Fruit fly (Drosophila melanogaster) whole organism, embryonic: ENCODE results near the gene CG17349.

Experiments used
- Atf3 ChIP-seq: fragments of 200-800 bp; sonication (Bioruptor generic); optimal IDR thresholded peaks from 3 replicates; lab custom pipeline; 2016; ENCODE audit warnings: missing biosample characterization, missing genetic modification characterization
- CG10209 ChIP-seq: fragments of 200-800 bp; sonication (Bioruptor generic); optimal IDR thresholded peaks from 3 replicates; lab custom pipeline; 2017; ENCODE audit warnings: missing biosample characterization, mild to moderate bottlenecking, missing genetic modification characterization, missing genetic modification reagents
- CG10267 ChIP-seq: fragments of 200-800 bp; sonication (Bioruptor generic); optimal IDR thresholded peaks from 2 replicates; lab custom pipeline; 2018; ENCODE audit warnings: missing biosample characterization, mild to moderate bottlenecking, missing genetic modification characterization, moderate library complexity
- CG10321 ChIP-seq: fragments of 200-800 bp; sonication (Bioruptor generic); IDR thresholded peaks from 2 replicates; pipeline ENCODE4 v1.3.6; 2022; ENCODE audit warnings: missing biosample characterization, missing genetic modification characterization
- CG11560 ChIP-seq: fragments of 200-800 bp; sonication (Bioruptor generic); IDR thresholded peaks from 3 replicates; pipeline ENCODE4 v1.3.6; 2022; ENCODE audit warnings: missing biosample characterization, missing genetic modification characterization
- CG13424 ChIP-seq: fragments of 200-800 bp; sonication (Bioruptor generic); optimal IDR thresholded peaks from 2 replicates; lab custom pipeline; 2019; ENCODE audit warnings: missing biosample characterization, mild to moderate bottlenecking, missing genetic modification characterization, moderate library complexity
- CG15269 ChIP-seq: fragments of 200-800 bp; sonication (Bioruptor generic); optimal IDR thresholded peaks from 2 replicates; lab custom pipeline; 2018; ENCODE audit warnings: missing biosample characterization, mild to moderate bottlenecking, missing genetic modification characterization, moderate library complexity
- CG1602 ChIP-seq: fragments of 200-800 bp; sonication (Bioruptor generic); optimal IDR thresholded peaks from 3 replicates; lab custom pipeline; 2016; ENCODE audit warnings: missing biosample characterization, missing genetic modification characterization
- CG16779 ChIP-seq: fragments of 200-800 bp; sonication (Bioruptor generic); IDR thresholded peaks from 2 replicates; pipeline ENCODE4 v1.3.6; 2022; ENCODE audit warnings: missing biosample characterization, missing genetic modification characterization
- CG16815 ChIP-seq: fragments of 200-800 bp; sonication (Bioruptor generic); optimal IDR thresholded peaks from 3 replicates; lab custom pipeline; 2017; ENCODE audit warnings: missing biosample characterization, mild to moderate bottlenecking, missing genetic modification characterization
- CG17359 ChIP-seq: fragments of 200-800 bp; sonication (Bioruptor generic); optimal IDR thresholded peaks from 3 replicates; lab custom pipeline; 2018; ENCODE audit warnings: missing biosample characterization, mild to moderate bottlenecking, missing genetic modification characterization, moderate library complexity
- CG18619 ChIP-seq: fragments of 200-800 bp; sonication (Bioruptor generic); optimal IDR thresholded peaks from 3 replicates; lab custom pipeline; 2017; ENCODE audit warnings: missing biosample characterization, mild to moderate bottlenecking, missing genetic modification characterization
- CG34376 ChIP-seq: fragments of 200-800 bp; sonication (Bioruptor generic); optimal IDR thresholded peaks from 2 replicates; lab custom pipeline; 2018; ENCODE audit warnings: missing biosample characterization, mild to moderate bottlenecking, missing genetic modification characterization
- CG3995 ChIP-seq: fragments of 200-800 bp; sonication (Bioruptor generic); optimal IDR thresholded peaks from 3 replicates; lab custom pipeline; 2016; ENCODE audit warnings: missing biosample characterization, missing genetic modification characterization
- CG6689 ChIP-seq: fragments of 200-800 bp; sonication (Bioruptor generic); IDR thresholded peaks from 2 replicates; pipeline ENCODE4 v1.3.6; 2022; ENCODE audit warnings: missing biosample characterization, missing genetic modification characterization
- CG7786 ChIP-seq: fragments of 200-800 bp; sonication (Bioruptor generic); optimal IDR thresholded peaks from 2 replicates; lab custom pipeline; 2016; ENCODE audit warnings: missing biosample characterization, missing genetic modification characterization
- CG9817 ChIP-seq: fragments of 200-800 bp; sonication (Bioruptor generic); optimal IDR thresholded peaks from 2 replicates; lab custom pipeline; 2018; ENCODE audit warnings: missing biosample characterization, mild to moderate bottlenecking, missing genetic modification characterization, moderate library complexity
- CG9932 ChIP-seq: fragments of 200-800 bp; sonication (Bioruptor generic); IDR thresholded peaks from 2 replicates; pipeline ENCODE4 v1.3.6; 2022; ENCODE audit warnings: missing biosample characterization, missing genetic modification characterization
- Deaf1 ChIP-seq: fragments of 200-800 bp; optimal IDR thresholded peaks from 3 replicates; lab custom pipeline; 2019; ENCODE audit warnings: missing biosample characterization, mild to moderate bottlenecking, missing genetic modification characterization, moderate library complexity
- Dfd ChIP-seq, 2 experiments: fragments of >200 bp; optimal IDR thresholded peaks; 2 replicates each; lab custom pipeline; 2017; ENCODE audit warnings: missing biosample characterization in 2 of 2, missing genetic modification characterization in 2 of 2
- ERR ChIP-seq: fragments of 200-800 bp; sonication (Bioruptor generic); optimal IDR thresholded peaks from 2 replicates; lab custom pipeline; 2016; ENCODE audit warnings: missing biosample characterization, missing genetic modification characterization
- Ets65A ChIP-seq: fragments of 200-800 bp; sonication (Bioruptor generic); peaks from one replicate; lab custom pipeline; 2016; ENCODE audit warnings: missing biosample characterization, missing genetic modification characterization
- Gug ChIP-seq: fragments of 200-800 bp; sonication (Bioruptor generic); IDR thresholded peaks from 4 replicates; pipeline ENCODE4 v1.3.6; 2022; ENCODE audit warnings: missing biosample characterization, missing genetic modification characterization
- HLHmδ ChIP-seq: fragments of 200-800 bp; sonication (Bioruptor generic); optimal IDR thresholded peaks from 2 replicates; lab custom pipeline; 2018; ENCODE audit warnings: missing biosample characterization, mild to moderate bottlenecking, missing genetic modification characterization, moderate library complexity
- Hmr ChIP-seq: fragments of 200-800 bp; sonication (Bioruptor generic); optimal IDR thresholded peaks from 3 replicates; lab custom pipeline; 2017; ENCODE audit warnings: mild to moderate bottlenecking, missing biosample characterization, missing genetic modification reagents, missing genetic modification characterization
- MESR4 ChIP-seq: fragments of 200-800 bp; sonication (Bioruptor generic); optimal IDR thresholded peaks from 2 replicates; lab custom pipeline; 2018; ENCODE audit warnings: missing biosample characterization, mild to moderate bottlenecking, missing genetic modification characterization, moderate library complexity
- Ravus ChIP-seq: fragments of 200-800 bp; sonication (Bioruptor generic); IDR thresholded peaks from 2 replicates; pipeline ENCODE4 v1.3.6; 2022; ENCODE audit warnings: missing biosample characterization, missing genetic modification characterization
- Spps ChIP-seq: fragments of 200-800 bp; sonication (Bioruptor generic); optimal IDR thresholded peaks from 2 replicates; lab custom pipeline; 2018; ENCODE audit warnings: missing biosample characterization, mild to moderate bottlenecking, missing genetic modification characterization
- Stat92E ChIP-seq, 3 experiments: fragments of >200 bp in 2 of 3; fragments of 200-800 bp in 1 of 3; sonication (Bioruptor generic) in 1 of 3; optimal IDR thresholded peaks; 2 replicates each; lab custom pipeline; 2017 to 2019; ENCODE audit warnings: missing biosample characterization in 3 of 3, missing genetic modification characterization in 3 of 3, mild to moderate bottlenecking in 1 of 3, moderate library complexity in 1 of 3
- ab ChIP-seq: fragments of 200-800 bp; sonication (Bioruptor generic); optimal IDR thresholded peaks from 2 replicates; lab custom pipeline; 2016; ENCODE audit warnings: missing biosample characterization, missing genetic modification characterization
- aop ChIP-seq: fragments of 200-800 bp; sonication (Bioruptor generic); IDR thresholded peaks from 2 replicates; pipeline ENCODE4 v1.3.6; 2022; ENCODE audit warnings: missing biosample characterization, missing genetic modification characterization
- ase ChIP-seq: fragments of 200-800 bp; sonication (Bioruptor generic); IDR thresholded peaks from 3 replicates; pipeline ENCODE4 v1.3.6; 2022; ENCODE audit warnings: missing biosample characterization, missing genetic modification characterization
- cato ChIP-seq: fragments of 200-800 bp; sonication (Bioruptor generic); optimal IDR thresholded peaks from 2 replicates; lab custom pipeline; 2016; ENCODE audit warnings: missing biosample characterization, missing genetic modification characterization, borderline replicate concordance
- dm ChIP-seq: fragments of 200-800 bp; sonication (Bioruptor generic); optimal IDR thresholded peaks from 3 replicates; lab custom pipeline; 2016; ENCODE audit warnings: missing biosample characterization, missing genetic modification characterization
- dysf ChIP-seq: fragments of 200-800 bp; sonication (Bioruptor generic); IDR thresholded peaks from 3 replicates; pipeline ENCODE4 v1.3.6; 2022; ENCODE audit warnings: missing biosample characterization, missing genetic modification characterization
- esg ChIP-seq: fragments of 200-800 bp; sonication (Bioruptor generic); conservative IDR thresholded peaks from 2 replicates; pipeline ENCODE4 v1.3.6; 2022; ENCODE audit warnings: missing biosample characterization, missing genetic modification characterization
- eve ChIP-seq, 2 experiments: fragments of >200 bp; optimal IDR thresholded peaks; 2 replicates each; lab custom pipeline; 2017; ENCODE audit warnings: missing biosample characterization in 2 of 2, missing genetic modification characterization in 2 of 2
- fd102C ChIP-seq: fragments of 200-800 bp; sonication (Bioruptor generic); optimal IDR thresholded peaks from 2 replicates; lab custom pipeline; 2018; ENCODE audit warnings: missing biosample characterization, mild to moderate bottlenecking, missing genetic modification characterization, moderate library complexity
- grau ChIP-seq: fragments of 200-800 bp; optimal IDR thresholded peaks from 3 replicates; lab custom pipeline; 2019; ENCODE audit warnings: missing biosample characterization, mild to moderate bottlenecking, missing genetic modification characterization, moderate library complexity
- hth ChIP-seq: fragments of >200 bp; optimal IDR thresholded peaks from 2 replicates; lab custom pipeline; 2017; ENCODE audit warnings: inconsistent platforms
- jing ChIP-seq: fragments of 200-800 bp; sonication (Bioruptor generic); optimal IDR thresholded peaks from 2 replicates; lab custom pipeline; 2018; ENCODE audit warnings: missing biosample characterization, mild to moderate bottlenecking, missing genetic modification characterization
- kah ChIP-seq: fragments of 200-800 bp; sonication (Bioruptor generic); optimal IDR thresholded peaks from 2 replicates; lab custom pipeline; 2018; ENCODE audit warnings: missing biosample characterization, mild to moderate bottlenecking, missing genetic modification characterization
- nerfin-1 ChIP-seq: fragments of 200-800 bp; sonication (Bioruptor generic); optimal IDR thresholded peaks from 3 replicates; lab custom pipeline; 2019; ENCODE audit warnings: missing biosample characterization, mild to moderate bottlenecking, missing genetic modification characterization, moderate library complexity
- nerfin-2 ChIP-seq: fragments of 200-800 bp; sonication (Bioruptor generic); IDR thresholded peaks from 2 replicates; pipeline ENCODE4 v1.3.6; 2022; ENCODE audit warnings: missing biosample characterization, missing genetic modification characterization; ENCODE audit not compliant: partially characterized antibody
- onecut ChIP-seq: fragments of 200-800 bp; sonication (Bioruptor generic); IDR thresholded peaks from 2 replicates; pipeline ENCODE4 v1.3.6; 2022; ENCODE audit warnings: missing biosample characterization, missing genetic modification characterization
- repo ChIP-seq: fragments of 200-800 bp; sonication (Bioruptor generic); optimal IDR thresholded peaks from 2 replicates; lab custom pipeline; 2016; ENCODE audit warnings: missing biosample characterization, missing genetic modification characterization
- shn ChIP-seq: fragments of 200-800 bp; sonication (Bioruptor generic); optimal IDR thresholded peaks from 3 replicates; lab custom pipeline; 2016; ENCODE audit warnings: missing biosample characterization, missing genetic modification characterization
- sim ChIP-seq: fragments of 200-800 bp; sonication (Bioruptor generic); IDR thresholded peaks from 2 replicates; pipeline ENCODE4 v1.3.6; 2022; ENCODE audit warnings: missing biosample characterization, missing genetic modification characterization
- slbo ChIP-seq: fragments of 200-800 bp; sonication (Bioruptor generic); IDR thresholded peaks from 2 replicates; pipeline ENCODE4 v1.3.6; 2022; ENCODE audit warnings: missing biosample characterization, missing genetic modification characterization
- tna ChIP-seq: fragments of 200-800 bp; sonication (Bioruptor generic); IDR thresholded peaks from 2 replicates; pipeline ENCODE4 v1.3.6; 2022; ENCODE audit warnings: missing biosample characterization, missing genetic modification characterization; ENCODE audit not compliant: partially characterized antibody
- trem ChIP-seq: fragments of 200-800 bp; optimal IDR thresholded peaks from 3 replicates; lab custom pipeline; 2019; ENCODE audit warnings: missing biosample characterization, mild to moderate bottlenecking, missing genetic modification characterization, moderate library complexity

The CG17349 gene

dm6 chr2L:19358017-19358471, 12.2 kb upstream of the CG17349 start (continued):
- TF ChIP-seq Ravus = no peak
- no peak for TF ChIP-seq cato (GFP tag; lab: Kevin White, UChicago)
- peak; percentile 38 for TF ChIP-seq trem (tag; lab: Kevin White, UChicago)
- TF ChIP-seq slbo (GFP tag; lab: Robert Waterston, UW) = no peak
- TF ChIP-seq CG17359 = peak; percentile 55
- no peak for TF ChIP-seq onecut (GFP tag; lab: Robert Waterston, UW)
- 0 out of 3 replicates have a peak, but pooled peaks have one; percentile 30 for TF ChIP-seq dysf (GFP tag; lab: Robert Waterston, UW)
- TF ChIP-seq grau (tag; lab: Kevin White, UChicago) = peak; percentile 26
- no peak for TF ChIP-seq jing (GFP tag; lab: Kevin White, UChicago)
- peak; percentile 40 for TF ChIP-seq Atf3
- TF ChIP-seq CG15269 (tag; lab: Kevin White, UChicago) = no peak
- peak; percentile 18 for TF ChIP-seq CG7786 (GFP tag; lab: Kevin White, UChicago)
- peak; percentile 96 for TF ChIP-seq Ets65A (GFP tag; lab: Kevin White, UChicago)
- TF ChIP-seq CG34376 = no peak
- TF ChIP-seq kah (GFP tag; lab: Kevin White, UChicago) = no peak
- peak; percentile 40 for TF ChIP-seq dm (GFP tag; lab: Kevin White, UChicago)
- no peak for TF ChIP-seq shn (GFP tag; lab: Kevin White, UChicago)
- TF ChIP-seq Dfd (GFP tag; optimal IDR thresholded peaks at IDR 0.05; lab: Kevin White, UChicago) = no peak
- peak; percentile 32 for TF ChIP-seq Hmr (GFP tag; lab: Kevin White, UChicago)
- TF ChIP-seq CG16779 (GFP tag; lab: Robert Waterston, UW) = no peak
- no peak for TF ChIP-seq Stat92E (GFP tag; optimal IDR thresholded peaks at IDR 0.05; lab: Kevin White, UChicago)
- peak; percentile 36 for TF ChIP-seq CG16815 (GFP tag; lab: Kevin White, UChicago)
- TF ChIP-seq ERR = no peak
- TF ChIP-seq HLHmδ (GFP tag; lab: Kevin White, UChicago) = peak; percentile 73
- TF ChIP-seq eve (GFP tag; optimal IDR thresholded peaks at IDR 0.05; lab: Kevin White, UChicago) = peak in 1 of 2 experiments; percentile 48
- peak; percentile 57 for TF ChIP-seq CG1602 (GFP tag; lab: Kevin White, UChicago)
- TF ChIP-seq CG9817 (tag; lab: Kevin White, UChicago) = no peak
- TF ChIP-seq aop = no peak
- 0 out of 4 replicates have a peak, but pooled peaks have one; percentile 16 for TF ChIP-seq Gug (GFP tag; lab: Robert Waterston, UW)
- TF ChIP-seq CG18619 (GFP tag; lab: Kevin White, UChicago) = peak; percentile 30
- TF ChIP-seq CG10267 (tag; lab: Kevin White, UChicago) = peak; percentile 53
- TF ChIP-seq nerfin-1 (tag; lab: Kevin White, UChicago) = peak; percentile 28
- TF ChIP-seq fd102C (GFP tag; lab: Kevin White, UChicago) = peak; percentile 66
- TF ChIP-seq CG6689 = peak; percentile 58
- TF ChIP-seq esg = 0 out of 2 replicates have a peak, but pooled peaks have one; percentile 8
- no peak for TF ChIP-seq tna
- TF ChIP-seq ase (GFP tag; lab: Robert Waterston, UW) = no peak
- peak; percentile 42 for TF ChIP-seq CG13424 (tag; lab: Kevin White, UChicago)
- no peak for TF ChIP-seq MESR4 (GFP tag; lab: Kevin White, UChicago)
- TF ChIP-seq CG10209 (GFP tag; lab: Kevin White, UChicago) = peak; percentile 58
- TF ChIP-seq CG3995 (GFP tag; lab: Kevin White, UChicago) = no peak
- TF ChIP-seq hth = no peak
- peak; percentile 53; the same call in 1 of the 2 replicates for TF ChIP-seq sim
- TF ChIP-seq Deaf1 = no peak
- TF ChIP-seq CG11560 = no peak
- TF ChIP-seq repo (GFP tag; lab: Kevin White, UChicago) = no peak
- TF ChIP-seq CG9932 (GFP tag; lab: Robert Waterston, UW) = no peak
- TF ChIP-seq Spps (tag; lab: Kevin White, UChicago) = peak; percentile 46
- TF ChIP-seq nerfin-2 (GFP tag; lab: Robert Waterston, UW) = no peak
- no peak for TF ChIP-seq CG10321 (GFP tag; lab: Robert Waterston, UW)
- peak; percentile 59 for TF ChIP-seq ab
